Worm (Caenorhabditis elegans): ENCODE data around the gene snx-13.

Gene snx-13

ce11 chrIV:17118987-17119732, 31.9 kb upstream of the snx-13 start, which contains the start of gene itsn-1:
itsn-1 (plus strand) TSS chrIV:17119682.
- no peak for TF ChIP-seq C38D4.7 (GFP tag; optimal IDR thresholded peaks at IDR 0.05)
- peak; percentile 93 for TF ChIP-seq ceh-48 (tag; optimal IDR thresholded peaks at IDR 0.05)

- TF ChIP-seq ttx-3 (tag; optimal IDR thresholded peaks at IDR 0.05) (no peak), sox-2 (GFP tag; IDR thresholded peaks at IDR 0.05) (no peak), pat-9 (tag; optimal IDR thresholded peaks at IDR 0.05) (no peak), ceh-31 (tag; optimal IDR thresholded peaks at IDR 0.05) (peak; percentile 27), nfya-1 (tag; optimal IDR thresholded peaks at IDR 0.05) (peak; percentile 55)
Observed at ce11 chrIV:17118585-17118984, 31.3 kb upstream of the snx-13 start, which contains the start of gene uaf-2. uaf-2 (minus strand) TSS chrIV:17118767.

ce11 chrIV:17116821-17117220, 29.6 kb upstream of the snx-13 start:
- TF ChIP-seq pha-4 (tag; optimal IDR thresholded peaks at IDR 0.05) (no peak), hlh-6 (tag; optimal IDR thresholded peaks at IDR 0.05) (no peak), pros-1 (tag; optimal IDR thresholded peaks at IDR 0.05) (no peak), eyg-1 (tag; optimal IDR thresholded peaks at IDR 0.05) (no peak), tbx-7 (tag; optimal IDR thresholded peaks at IDR 0.05) (no peak), madf-2 (tag; optimal IDR thresholded peaks at IDR 0.05) (no peak), K02D7.2 (tag; optimal IDR thresholded peaks at IDR 0.05) (no peak), ceh-31 (tag; optimal IDR thresholded peaks at IDR 0.05) (no peak)

- TF ChIP-seq fax-1 (tag; optimal IDR thresholded peaks at IDR 0.05) (no peak), nhr-11 (tag; optimal IDR thresholded peaks at IDR 0.05) (no peak), ceh-24 (tag; optimal IDR thresholded peaks at IDR 0.05) (no peak)
Observed at ce11 chrIV:17116345-17116744, 29.1 kb upstream of the snx-13 start, which contains the start of gene cyn-13. cyn-13 (minus strand) TSS chrIV:17116657.

- TF ChIP-seq fax-1 (tag; optimal IDR thresholded peaks at IDR 0.05) (no peak), fkh-10 (GFP tag; optimal IDR thresholded peaks at IDR 0.05) (no peak), nhr-232 (tag; optimal IDR thresholded peaks at IDR 0.05) (no peak), ceh-45 (GFP tag; IDR thresholded peaks at IDR 0.05) (no peak), ceh-14 (tag; optimal IDR thresholded peaks at IDR 0.05) (no peak), C38D4.7 (GFP tag; optimal IDR thresholded peaks at IDR 0.05) (no peak), ama-1 (optimal IDR thresholded peaks at IDR 0.05) (no peak), ahr-1 (tag; optimal IDR thresholded peaks at IDR 0.05) (no peak), pat-9 (tag; optimal IDR thresholded peaks at IDR 0.05) (no peak), eyg-1 (tag; optimal IDR thresholded peaks at IDR 0.05) (no peak)
Observed at ce11 chrIV:17111813-17112212, 24.6 kb upstream of the snx-13 start, which contains the start of gene Y116A8C.33. Y116A8C.33 (plus strand) TSS chrIV:17112113.

- TF ChIP-seq hlh-15 (tag; optimal IDR thresholded peaks at IDR 0.05) (no peak), ceh-45 (GFP tag; IDR thresholded peaks at IDR 0.05) (no peak), C08G9.2 (tag; optimal IDR thresholded peaks at IDR 0.05) (no peak), ttx-3 (tag; optimal IDR thresholded peaks at IDR 0.05) (no peak), sox-2 (GFP tag; IDR thresholded peaks at IDR 0.05) (no peak), eyg-1 (tag; optimal IDR thresholded peaks at IDR 0.05) (no peak), ceh-34 (tag; optimal IDR thresholded peaks at IDR 0.05) (no peak), hlh-6 (tag; optimal IDR thresholded peaks at IDR 0.05) (no peak), fax-1 (tag; optimal IDR thresholded peaks at IDR 0.05) (no peak), K02D7.2 (tag; optimal IDR thresholded peaks at IDR 0.05) (no peak)
Observed at ce11 chrIV:17110882-17111281, 23.6 kb upstream of the snx-13 start, which contains the start of gene sfa-1. sfa-1 (minus strand) TSS chrIV:17110982.

- peak; percentile 91 for TF ChIP-seq nfya-1 (tag; optimal IDR thresholded peaks at IDR 0.05)
- no peak for TF ChIP-seq F13H6.1 (tag; optimal IDR thresholded peaks at IDR 0.05)
Observed at ce11 chrIV:17109436-17109835, 22.2 kb upstream of the snx-13 start.
